Worm (Caenorhabditis elegans): ENCODE data around the gene pigw-1.

Gene pigw-1

DNA sequence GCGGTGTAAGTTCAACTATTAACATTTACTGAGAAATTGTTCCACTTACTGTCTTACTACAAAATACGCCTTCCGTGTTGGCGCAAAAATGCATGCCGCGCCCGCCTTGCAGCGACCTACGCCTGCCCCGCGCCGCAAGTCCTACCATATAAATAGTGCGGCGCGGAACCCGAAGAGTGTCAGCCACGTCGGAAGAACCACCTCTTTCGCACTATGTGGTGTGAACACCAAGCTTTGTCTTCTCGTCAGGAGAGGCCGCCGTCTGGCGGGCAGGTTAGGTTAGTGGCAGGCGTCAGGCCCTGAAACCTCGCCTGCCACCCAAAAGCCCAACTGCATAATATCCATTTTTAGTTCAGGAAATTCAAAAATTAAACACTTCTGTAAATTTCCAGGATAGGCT, 19.4 kb downstream of the pigw-1 start:
- no peak for TF ChIP-seq madf-3 (GFP tag; IDR thresholded peaks at IDR 0.05)
- 0 out of 2 replicates have a peak, but pooled peaks have one; percentile 28 for TF ChIP-seq nhr-120 (GFP tag; IDR thresholded peaks at IDR 0.05)
- TF ChIP-seq zfh-2 (GFP tag; conservative IDR thresholded peaks at IDR 0.05) = peak; percentile 55; the same call in 1 of the 2 replicates

DNA sequence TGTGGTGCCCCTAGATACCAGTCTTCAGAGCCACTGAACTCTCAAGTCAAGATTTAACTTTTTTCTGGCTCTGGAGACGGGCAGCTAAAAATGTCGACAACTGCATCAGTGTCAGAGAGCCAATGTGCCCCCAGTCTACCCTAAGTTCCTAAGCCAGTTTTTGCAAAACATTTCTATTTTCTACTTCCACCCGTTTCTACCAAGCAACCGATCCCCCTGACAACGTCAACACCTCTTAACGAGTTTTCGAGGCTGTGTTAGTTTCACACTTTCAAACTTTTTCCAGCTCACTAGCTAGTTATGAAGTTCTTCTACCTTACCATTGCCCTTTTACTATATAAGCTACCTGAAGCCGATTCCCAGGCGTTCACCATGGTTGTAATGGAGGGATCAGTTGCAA, 20.5 kb downstream of the pigw-1 start, which contains the start of gene Y110A2AL.5:
TSS of gene Y110A2AL.5 (plus strand) at position 301 of the 400 bp plus-strand sequence.
- TF ChIP-seq F55B11.4 (tag; optimal IDR thresholded peaks at IDR 0.05; ENCODE audit: borderline replicate concordance, insufficient read depth) = no peak
- TF ChIP-seq madf-3 (GFP tag; IDR thresholded peaks at IDR 0.05) = no peak
- TF ChIP-seq snpc-4 (GFP tag; optimal IDR thresholded peaks at IDR 0.05) = no peak
- TF ChIP-seq snpc-4 (tag; optimal IDR thresholded peaks at IDR 0.05) = no peak
- no peak for TF ChIP-seq ccch-3 (GFP tag; optimal IDR thresholded peaks at IDR 0.05)
- no peak for TF ChIP-seq ceh-91 (GFP tag; IDR thresholded peaks at IDR 0.05)
- TF ChIP-seq tbx-9 (tag; optimal IDR thresholded peaks at IDR 0.05; ENCODE audit: borderline replicate concordance) = no peak
- TF ChIP-seq lin-54 (GFP tag; optimal IDR thresholded peaks at IDR 0.05) = no peak
- TF ChIP-seq pha-4 (tag; optimal IDR thresholded peaks at IDR 0.05) = no peak
- TF ChIP-seq F22D6.2 (tag; optimal IDR thresholded peaks at IDR 0.05) = no peak
- TF ChIP-seq nfya-2 (GFP tag; IDR thresholded peaks at IDR 0.05) = no peak
- no peak for TF ChIP-seq attf-3 (GFP tag; conservative IDR thresholded peaks at IDR 0.05)
- no peak for TF ChIP-seq ZK185.1 (tag; optimal IDR thresholded peaks at IDR 0.05; ENCODE audit: poor library complexity, severe bottlenecking)
- TF ChIP-seq B0336.3 (GFP tag; IDR thresholded peaks at IDR 0.05) = no peak
- no peak for TF ChIP-seq mel-28 (tag; optimal IDR thresholded peaks at IDR 0.05; ENCODE audit: borderline replicate concordance)
- no peak for TF ChIP-seq madf-10 (tag; optimal IDR thresholded peaks at IDR 0.05)
- TF ChIP-seq K12H6.12 (tag; optimal IDR thresholded peaks at IDR 0.05) = no peak
- no peak for TF ChIP-seq egl-18 (GFP tag; IDR thresholded peaks at IDR 0.05)

DNA sequence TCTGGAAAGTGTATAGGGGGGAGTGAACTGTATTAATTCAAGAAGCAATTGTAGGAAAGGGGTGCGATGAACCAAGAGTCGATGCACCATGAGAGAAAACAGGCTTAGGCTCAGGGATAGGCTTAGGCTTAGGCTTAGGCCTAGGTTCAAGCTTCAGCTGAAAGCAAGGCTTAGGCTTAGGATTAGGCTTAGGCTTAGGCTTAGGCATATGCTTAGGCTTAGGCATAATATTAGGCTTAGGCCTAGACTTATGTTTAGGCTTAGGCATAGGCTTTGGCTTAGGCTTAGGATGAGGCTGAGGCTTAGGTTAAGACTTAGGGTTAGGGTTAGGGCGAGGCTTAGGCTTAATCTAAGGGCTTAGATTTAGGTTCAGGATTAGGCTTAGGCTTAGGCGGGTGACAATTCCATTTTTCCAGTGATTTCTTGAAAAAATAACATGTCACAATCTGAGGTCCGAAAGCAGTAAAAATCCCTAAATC, 22.1 kb downstream of the pigw-1 start:
- no peak for TF ChIP-seq ztf-22 (GFP tag; optimal IDR thresholded peaks at IDR 0.05)
- TF ChIP-seq ekl-4 (GFP tag; IDR thresholded peaks at IDR 0.05) = no peak
- no peak for TF ChIP-seq nfyb-1 (GFP tag; IDR thresholded peaks at IDR 0.05)
- no peak for TF ChIP-seq Y56A3A.18 (GFP tag; IDR thresholded peaks at IDR 0.05)
- TF ChIP-seq sea-2 (GFP tag; IDR thresholded peaks at IDR 0.05) = no peak
- TF ChIP-seq egl-44 (GFP tag; IDR thresholded peaks at IDR 0.05) = no peak
- TF ChIP-seq nhr-27 (tag; optimal IDR thresholded peaks at IDR 0.05) = no peak
- no peak for TF ChIP-seq hlh-12 (tag; optimal IDR thresholded peaks at IDR 0.05)
- TF ChIP-seq die-1 (tag; optimal IDR thresholded peaks at IDR 0.05) = no peak
- TF ChIP-seq ama-1 (optimal IDR thresholded peaks at IDR 0.05) = no peak
- no peak for TF ChIP-seq ama-1 (GFP tag; optimal IDR thresholded peaks at IDR 0.05)
- no peak for TF ChIP-seq him-1 (tag; optimal IDR thresholded peaks at IDR 0.05)

DNA sequence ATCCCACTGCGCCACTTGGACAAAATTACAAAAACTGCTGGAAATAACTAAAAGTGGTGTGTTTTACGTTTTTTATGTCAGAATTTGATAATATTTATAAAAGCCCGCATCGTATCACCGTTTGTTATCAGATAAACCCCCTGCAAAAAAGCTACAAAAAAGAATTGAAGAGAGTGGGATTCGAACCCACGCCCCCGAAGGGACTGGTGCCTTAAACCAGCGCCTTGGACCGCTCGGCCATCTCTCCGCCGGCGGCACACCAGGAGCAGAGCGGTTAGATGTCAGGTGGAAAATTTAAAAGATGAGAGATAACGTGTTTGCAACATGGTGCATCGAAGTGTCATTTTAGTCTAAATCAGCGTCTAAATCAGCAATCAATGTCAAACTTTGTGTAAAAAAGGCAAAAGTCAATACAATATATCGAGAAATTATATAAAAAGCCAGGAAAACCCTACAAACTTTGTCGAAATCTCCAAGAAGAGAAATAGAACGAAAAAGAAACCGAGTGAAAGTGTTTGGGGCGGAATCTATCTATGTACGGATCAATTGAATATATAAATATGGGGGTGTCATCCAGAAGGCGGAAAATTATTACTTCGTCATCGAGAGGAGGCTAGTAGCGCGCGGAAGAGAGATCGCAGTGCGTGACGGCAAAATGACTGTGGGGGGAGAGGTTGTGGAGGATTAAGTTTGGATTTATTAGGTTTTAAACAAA, 23.2 kb downstream of the pigw-1 start:
- TF ChIP-seq mcd-1 (GFP tag; IDR thresholded peaks at IDR 0.05) (peak; percentile 57), Y53G8AR.9 (GFP tag; conservative IDR thresholded peaks at IDR 0.05) (no peak), nhr-179 (tag; optimal IDR thresholded peaks at IDR 0.05) (no peak), ztf-25 (GFP tag; IDR thresholded peaks at IDR 0.05) (peak; percentile 46; the same call in 1 of the 2 replicates), dox-1 (GFP tag; IDR thresholded peaks at IDR 0.05) (peak; percentile 57), D2030.7 (GFP tag; IDR thresholded peaks at IDR 0.05) (peak; percentile 78), cebp-1 (GFP tag; IDR thresholded peaks at IDR 0.05) (no peak), cebp-1 (tag; optimal IDR thresholded peaks at IDR 0.05) (peak; percentile 40), hmg-1.2 (GFP tag; IDR thresholded peaks at IDR 0.05) (peak; percentile 66), rcor-1 (GFP tag; IDR thresholded peaks at IDR 0.05) (peak; percentile 39; the same call in 1 of the 2 replicates), xnd-1 (tag; optimal IDR thresholded peaks at IDR 0.05) (no peak), F23B12.7 (tag; optimal IDR thresholded peaks at IDR 0.05; ENCODE audit: insufficient read depth) (peak; percentile 31), die-1 (tag; optimal IDR thresholded peaks at IDR 0.05) (peak; percentile 73), B0336.3 (GFP tag; IDR thresholded peaks at IDR 0.05) (peak; percentile 56; the same call in 1 of the 2 replicates), zfh-2 (GFP tag; conservative IDR thresholded peaks at IDR 0.05) (peak; percentile 61), ama-1 (optimal IDR thresholded peaks at IDR 0.05) (no peak), ama-1 (GFP tag; optimal IDR thresholded peaks at IDR 0.05) (peak in 1 of 2 experiments; percentile 7), madf-10 (tag; optimal IDR thresholded peaks at IDR 0.05) (peak; percentile 18)
